Worm (Caenorhabditis elegans): ENCODE measurements around the gene srv-14.
A peak's percentile ranks its signal among the peaks of the same experiment; 100 is the strongest.

srv-14 gene

DNA sequence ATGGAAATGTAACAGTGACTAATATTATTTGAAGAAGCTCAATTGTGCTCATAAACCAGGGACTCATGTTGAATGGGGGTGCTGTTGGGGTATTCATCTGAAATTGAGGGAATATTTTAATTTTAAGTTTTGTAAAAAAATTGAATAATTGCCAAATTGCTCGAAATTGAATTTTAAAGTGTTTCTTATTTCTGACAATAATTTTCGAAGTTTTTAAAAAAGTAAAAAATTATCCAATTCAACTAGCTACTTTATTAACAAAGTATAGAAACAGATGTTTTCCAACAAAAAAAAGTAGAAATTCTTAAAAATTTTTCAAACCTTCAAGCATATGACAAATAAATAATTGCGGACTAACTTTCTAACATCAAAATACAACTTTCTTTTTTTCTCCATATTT lies at the start of gene srv-14:
srv-14 (minus strand) TSS at position 101 of the 400 bp plus-strand sequence.
- no peak for TF ChIP-seq drap-1 (GFP tag; optimal IDR thresholded peaks at IDR 0.05)
- no peak for TF ChIP-seq lin-32 (GFP tag; optimal IDR thresholded peaks at IDR 0.05)
- no peak for TF ChIP-seq elt-1 (tag; optimal IDR thresholded peaks at IDR 0.05; ENCODE audit: borderline replicate concordance, insufficient read depth)
- no peak for TF ChIP-seq ztf-11 (tag; optimal IDR thresholded peaks at IDR 0.05)
- TF ChIP-seq elt-3 (tag; optimal IDR thresholded peaks at IDR 0.05): no peak
- no peak for TF ChIP-seq ceh-39 (tag; optimal IDR thresholded peaks at IDR 0.05)
- no peak for TF ChIP-seq ceh-43 (GFP tag; optimal IDR thresholded peaks at IDR 0.05)
- TF ChIP-seq unc-39 (tag; optimal IDR thresholded peaks at IDR 0.05): no peak
- no peak for TF ChIP-seq lin-13 (tag; optimal IDR thresholded peaks at IDR 0.05)
- TF ChIP-seq mep-1 (tag; optimal IDR thresholded peaks at IDR 0.05): no peak

DNA sequence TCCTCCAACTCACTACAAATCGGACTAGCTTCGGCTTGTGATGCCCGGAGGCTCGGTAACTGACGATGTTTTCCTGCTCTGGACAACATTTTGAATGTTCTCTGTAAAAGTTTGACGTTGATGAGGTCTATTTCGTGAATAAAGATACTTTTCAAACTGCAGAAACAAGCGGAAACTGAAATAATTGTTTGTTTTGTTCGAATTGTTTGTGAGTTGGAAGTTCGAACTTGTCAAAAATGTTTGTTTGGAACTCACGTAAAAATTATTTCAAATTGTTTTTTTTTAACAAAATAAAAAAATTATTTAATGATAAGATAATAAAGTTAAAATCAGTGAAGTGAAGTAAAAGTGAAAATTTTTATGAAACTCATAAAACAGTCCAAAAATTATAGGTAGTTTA lies 47.4 kb upstream of the srv-14 start, which contains the start of gene Y105C5B.11:
Y105C5B.11 (minus strand) TSS at position 101 of the 400 bp plus-strand sequence.
- TF ChIP-seq tbx-8 (GFP tag; optimal IDR thresholded peaks at IDR 0.05): no peak
- TF ChIP-seq ceh-43 (GFP tag; optimal IDR thresholded peaks at IDR 0.05): no peak

DNA sequence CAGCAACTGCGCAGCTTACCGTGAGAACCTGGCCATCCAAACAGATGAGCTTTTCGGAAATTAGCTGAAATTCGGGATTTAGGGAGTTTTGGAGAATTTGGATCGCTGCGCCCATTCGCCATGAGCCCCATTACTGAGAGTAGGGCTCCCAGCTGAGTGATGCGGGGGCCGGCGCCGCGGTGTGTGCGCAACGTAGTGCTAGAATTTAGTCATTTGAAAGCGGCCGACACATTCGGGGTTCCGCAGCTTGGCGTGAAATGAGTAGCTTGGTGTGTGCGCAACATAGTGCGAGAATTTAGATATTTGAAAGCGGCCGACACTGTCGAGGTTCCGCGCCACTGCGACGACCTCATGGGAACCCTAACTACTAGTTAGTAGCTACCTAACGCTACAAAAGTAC lies 46.8 kb upstream of the srv-14 start:
- TF ChIP-seq unc-39 (tag; optimal IDR thresholded peaks at IDR 0.05) (no peak), unc-62 (GFP tag; optimal IDR thresholded peaks at IDR 0.05) (no peak), mab-5 (tag; optimal IDR thresholded peaks at IDR 0.05) (no peak), blmp-1 (tag; optimal IDR thresholded peaks at IDR 0.05) (no peak), nhr-12 (tag; optimal IDR thresholded peaks at IDR 0.05) (no peak), mls-2 (tag; optimal IDR thresholded peaks at IDR 0.05) (no peak), unc-120 (tag; optimal IDR thresholded peaks at IDR 0.05; ENCODE audit: poor library complexity, severe bottlenecking) (no peak), sptf-1 (tag; optimal IDR thresholded peaks at IDR 0.05) (no peak), ceh-39 (tag; optimal IDR thresholded peaks at IDR 0.05) (no peak), cnd-1 (tag; optimal IDR thresholded peaks at IDR 0.05) (no peak), lin-32 (GFP tag; optimal IDR thresholded peaks at IDR 0.05) (no peak), lin-13 (tag; optimal IDR thresholded peaks at IDR 0.05) (no peak)

DNA sequence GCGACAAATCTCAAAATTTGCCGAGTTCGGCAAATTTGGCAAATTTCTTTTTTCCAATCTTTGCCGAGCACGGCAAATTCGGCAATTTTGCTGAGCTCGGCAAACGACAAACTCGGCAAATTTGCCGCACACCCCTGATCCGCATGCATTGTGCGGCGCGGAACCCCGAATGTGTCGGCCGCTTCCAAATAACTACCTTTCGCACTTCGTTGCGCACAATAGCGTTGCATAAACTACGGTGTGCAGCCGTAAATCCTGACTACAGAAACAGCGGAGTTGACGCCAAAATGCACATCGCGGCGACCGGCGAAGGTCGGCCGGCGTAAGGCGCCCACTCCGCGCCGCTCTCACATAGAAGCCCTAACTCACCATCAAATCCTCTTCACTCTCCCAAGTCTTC lies 44.4 kb upstream of the srv-14 start:
- TF ChIP-seq ceh-39 (tag; optimal IDR thresholded peaks at IDR 0.05): no peak
- no peak for TF ChIP-seq snpc-4 (tag; optimal IDR thresholded peaks at IDR 0.05)
- peak; percentile 10 for TF ChIP-seq ceh-83 (GFP tag; optimal IDR thresholded peaks at IDR 0.05)
- TF ChIP-seq sem-2 (GFP tag; optimal IDR thresholded peaks at IDR 0.05): no peak

DNA sequence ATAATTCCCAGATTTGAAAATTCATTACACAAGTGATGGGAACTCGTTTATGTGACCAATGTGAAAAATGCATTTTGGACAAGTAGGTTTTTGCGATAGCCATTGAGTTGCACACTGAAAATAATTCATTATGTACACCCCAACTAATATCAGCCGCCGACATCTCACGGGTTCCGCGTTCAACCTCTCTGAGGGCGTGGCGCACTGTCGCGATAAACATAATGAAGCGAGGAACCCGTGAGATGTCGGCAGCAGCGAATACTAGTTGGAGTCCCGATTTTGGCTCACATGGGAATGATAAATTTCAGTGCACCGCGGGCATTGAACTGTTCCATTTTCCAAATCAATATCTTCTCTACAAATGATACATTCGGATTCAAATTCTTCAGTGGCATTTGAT lies 43.1 kb upstream of the srv-14 start:
- TF ChIP-seq hlh-1 (tag; optimal IDR thresholded peaks at IDR 0.05) (no peak), sem-2 (GFP tag; optimal IDR thresholded peaks at IDR 0.05) (no peak), bed-3 (GFP tag; optimal IDR thresholded peaks at IDR 0.05) (no peak), nhr-76 (tag; optimal IDR thresholded peaks at IDR 0.05) (no peak), unc-39 (tag; optimal IDR thresholded peaks at IDR 0.05) (no peak), ceh-39 (tag; optimal IDR thresholded peaks at IDR 0.05) (no peak), drap-1 (GFP tag; optimal IDR thresholded peaks at IDR 0.05) (no peak), tbx-8 (GFP tag; optimal IDR thresholded peaks at IDR 0.05) (no peak), mep-1 (tag; optimal IDR thresholded peaks at IDR 0.05) (no peak), elt-1 (tag; optimal IDR thresholded peaks at IDR 0.05; ENCODE audit: borderline replicate concordance, insufficient read depth) (no peak), pha-4 (tag; optimal IDR thresholded peaks at IDR 0.05) (no peak), unc-62 (GFP tag; optimal IDR thresholded peaks at IDR 0.05) (no peak), ztf-11 (tag; optimal IDR thresholded peaks at IDR 0.05) (no peak), ceh-83 (GFP tag; optimal IDR thresholded peaks at IDR 0.05) (no peak), unc-120 (tag; optimal IDR thresholded peaks at IDR 0.05; ENCODE audit: poor library complexity, severe bottlenecking) (no peak), flh-1 (GFP tag; optimal IDR thresholded peaks at IDR 0.05) (no peak), blmp-1 (tag; optimal IDR thresholded peaks at IDR 0.05) (no peak), nhr-28 (tag; optimal IDR thresholded peaks at IDR 0.05) (no peak), elt-3 (tag; optimal IDR thresholded peaks at IDR 0.05) (no peak)

DNA sequence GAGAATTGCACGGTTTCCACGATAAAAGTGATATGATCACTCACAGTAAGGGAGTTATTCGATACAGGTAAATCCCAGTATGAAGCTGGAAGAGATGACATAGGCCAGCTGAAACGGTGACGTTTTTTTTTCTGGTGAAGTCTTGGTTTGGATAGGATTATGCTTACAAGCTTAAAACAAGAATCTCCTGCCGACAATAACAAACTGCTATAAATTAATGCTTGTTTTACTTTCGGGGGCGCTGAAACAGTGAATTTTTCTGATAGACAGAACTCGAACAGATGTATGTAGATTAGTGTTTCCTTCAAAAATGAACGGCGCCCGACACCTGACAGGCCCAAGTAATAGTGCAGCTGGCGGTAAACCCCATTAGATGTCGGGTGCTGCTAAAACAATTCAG lies 39.8 kb upstream of the srv-14 start, which contains the start of gene srv-16:
srv-16 (minus strand) TSS at position 101 of the 400 bp plus-strand sequence.
- TF ChIP-seq ztf-11 (tag; optimal IDR thresholded peaks at IDR 0.05) (no peak), ceh-39 (tag; optimal IDR thresholded peaks at IDR 0.05) (no peak), bed-3 (GFP tag; optimal IDR thresholded peaks at IDR 0.05) (no peak), lin-13 (tag; optimal IDR thresholded peaks at IDR 0.05) (no peak), unc-62 (GFP tag; optimal IDR thresholded peaks at IDR 0.05) (no peak), sem-2 (GFP tag; optimal IDR thresholded peaks at IDR 0.05) (no peak), ces-1 (GFP tag; optimal IDR thresholded peaks at IDR 0.05) (no peak), drap-1 (GFP tag; optimal IDR thresholded peaks at IDR 0.05) (no peak), unc-120 (tag; optimal IDR thresholded peaks at IDR 0.05; ENCODE audit: poor library complexity, severe bottlenecking) (no peak), nhr-76 (tag; optimal IDR thresholded peaks at IDR 0.05) (no peak), mls-2 (tag; optimal IDR thresholded peaks at IDR 0.05) (no peak), tbx-8 (GFP tag; optimal IDR thresholded peaks at IDR 0.05) (no peak), unc-39 (tag; optimal IDR thresholded peaks at IDR 0.05) (no peak), flh-1 (GFP tag; optimal IDR thresholded peaks at IDR 0.05) (no peak), blmp-1 (tag; optimal IDR thresholded peaks at IDR 0.05) (no peak), hlh-1 (tag; optimal IDR thresholded peaks at IDR 0.05) (no peak), nhr-2 (tag; optimal IDR thresholded peaks at IDR 0.05) (no peak), mab-5 (tag; optimal IDR thresholded peaks at IDR 0.05) (no peak)
